Worm (Caenorhabditis elegans): ENCODE results near the gene srd-1.

DNA sequence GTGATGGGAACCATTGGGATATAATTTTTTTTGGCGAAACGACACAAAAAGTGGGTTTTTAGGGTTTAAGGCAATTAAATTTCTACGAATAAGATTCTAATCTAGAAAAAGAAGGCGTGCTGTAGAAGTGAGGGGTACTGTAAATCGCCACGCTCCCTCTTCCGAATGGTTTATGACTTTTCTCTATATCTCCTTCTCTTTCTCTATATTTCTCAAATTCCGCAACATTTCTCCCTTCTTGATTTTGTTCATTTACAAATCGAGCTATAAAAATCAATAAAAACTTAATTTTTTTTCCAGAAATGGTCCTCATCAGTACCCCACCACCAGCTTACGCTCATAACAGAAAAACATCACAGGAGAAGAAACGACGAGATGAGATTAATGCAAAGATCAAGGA, 35.6 kb upstream of the srd-1 start, which contains the start of gene ref-1:
- TF ChIP-seq ama-1 (optimal IDR thresholded peaks at IDR 0.05) = no peak
- TF ChIP-seq hmbx-1 (tag; optimal IDR thresholded peaks at IDR 0.05) = no peak
- TF ChIP-seq F13C5.2 (tag; optimal IDR thresholded peaks at IDR 0.05) = no peak
- no peak for TF ChIP-seq flt-1 (GFP tag; IDR thresholded peaks at IDR 0.05)
- no peak for TF ChIP-seq ets-7 (tag; optimal IDR thresholded peaks at IDR 0.05)
- TF ChIP-seq pes-1 (GFP tag; IDR thresholded peaks at IDR 0.05) = no peak
- TF ChIP-seq hmg-4 (GFP tag; optimal IDR thresholded peaks at IDR 0.05) = no peak
- no peak for TF ChIP-seq hnd-1 (tag; optimal IDR thresholded peaks at IDR 0.05)

Data from whole organism, early embryonic.